Fruit fly (Drosophila melanogaster) whole organism, embryonic: ENCODE results near the gene CG14965.
A peak's percentile ranks its signal among the peaks of the same experiment; 100 is the strongest.

Experiments
- Atf6 ChIP-seq: fragments of 200-800 bp; sonication (Bioruptor generic); IDR thresholded peaks from 2 replicates; pipeline ENCODE4 v1.3.6; 2022; ENCODE audit warnings: missing biosample characterization, missing genetic modification characterization
- Blimp-1 ChIP-seq: fragments of 200-800 bp; sonication (Bioruptor generic); optimal IDR thresholded peaks from 3 replicates; lab custom pipeline; 2018; ENCODE audit warnings: missing biosample characterization, missing genetic modification characterization, mild to moderate bottlenecking, moderate library complexity, missing genetic modification reagents
- Bteb2 ChIP-seq: fragments of 200-800 bp; sonication (Bioruptor generic); optimal IDR thresholded peaks from 2 replicates; lab custom pipeline; 2016; ENCODE audit warnings: missing biosample characterization, missing genetic modification characterization
- CG10979 ChIP-seq: fragments of 200-800 bp; sonication (Bioruptor generic); optimal IDR thresholded peaks from 2 replicates; lab custom pipeline; 2018; ENCODE audit warnings: missing biosample characterization, mild to moderate bottlenecking, missing genetic modification characterization, moderate library complexity
- CG11504 ChIP-seq: fragments of 200-800 bp; sonication (Bioruptor generic); optimal IDR thresholded peaks from 3 replicates; lab custom pipeline; 2019; ENCODE audit warnings: missing biosample characterization, mild to moderate bottlenecking, missing genetic modification characterization, moderate library complexity
- CG14050 ChIP-seq: fragments of 200-800 bp; sonication (Bioruptor generic); IDR thresholded peaks from 3 replicates; pipeline ENCODE4 v1.3.6; 2022; ENCODE audit warnings: missing biosample characterization, missing genetic modification characterization
- CG14710 ChIP-seq: fragments of 200-800 bp; sonication (Bioruptor generic); optimal IDR thresholded peaks from 3 replicates; lab custom pipeline; 2019; ENCODE audit warnings: missing biosample characterization, mild to moderate bottlenecking, missing genetic modification characterization, moderate library complexity
- CG15073 ChIP-seq: fragments of 200-800 bp; sonication (Bioruptor generic); optimal IDR thresholded peaks from 2 replicates; lab custom pipeline; 2016; ENCODE audit warnings: missing biosample characterization, missing genetic modification characterization
- CG15601 ChIP-seq: fragments of 200-800 bp; sonication (Bioruptor generic); optimal IDR thresholded peaks from 3 replicates; lab custom pipeline; 2019; ENCODE audit warnings: missing biosample characterization, mild to moderate bottlenecking, missing genetic modification characterization, moderate library complexity
- CG1647 ChIP-seq: fragments of 200-800 bp; sonication (Bioruptor generic); optimal IDR thresholded peaks from 3 replicates; lab custom pipeline; 2016; ENCODE audit warnings: missing biosample characterization, missing genetic modification characterization
- CG17568 ChIP-seq: fragments of 200-800 bp; sonication (Bioruptor generic); optimal IDR thresholded peaks from 2 replicates; lab custom pipeline; 2018; ENCODE audit warnings: missing biosample characterization, mild to moderate bottlenecking, missing genetic modification characterization, moderate library complexity
- CG18011 ChIP-seq: fragments of 200-800 bp; sonication (Bioruptor generic); optimal IDR thresholded peaks from 2 replicates; lab custom pipeline; 2017; ENCODE audit warnings: missing biosample characterization, missing genetic modification characterization, mild to moderate bottlenecking, moderate library complexity, missing genotype
- CG2202 ChIP-seq: fragments of 200-800 bp; sonication (Bioruptor generic); optimal IDR thresholded peaks from 2 replicates; lab custom pipeline; 2018; ENCODE audit warnings: missing biosample characterization, mild to moderate bottlenecking, missing genetic modification characterization
- CG34422 ChIP-seq: fragments of 200-800 bp; sonication (Bioruptor generic); IDR thresholded peaks from 3 replicates; pipeline ENCODE4 v1.3.6; 2022; ENCODE audit warnings: missing biosample characterization, missing genetic modification characterization
- CG4730 ChIP-seq: fragments of 200-800 bp; sonication (Bioruptor generic); IDR thresholded peaks from 2 replicates; pipeline ENCODE4 v1.3.6; 2022; ENCODE audit warnings: missing biosample characterization, missing genetic modification characterization
- CG7963 ChIP-seq: fragments of 200-800 bp; sonication (Bioruptor generic); IDR thresholded peaks from 3 replicates; pipeline ENCODE4 v1.3.6; 2022; ENCODE audit warnings: missing biosample characterization, missing genetic modification characterization; ENCODE audit not compliant: partially characterized antibody
- CG8388 ChIP-seq: fragments of 200-800 bp; sonication (Bioruptor generic); optimal IDR thresholded peaks from 2 replicates; lab custom pipeline; 2019; ENCODE audit warnings: missing biosample characterization, mild to moderate bottlenecking, missing genetic modification characterization, moderate library complexity
- CG9437 ChIP-seq: fragments of 200-800 bp; sonication (Bioruptor generic); optimal IDR thresholded peaks from 2 replicates; lab custom pipeline; 2018; ENCODE audit warnings: missing biosample characterization, mild to moderate bottlenecking, missing genetic modification characterization
- ERR ChIP-seq: fragments of 200-800 bp; sonication (Bioruptor generic); optimal IDR thresholded peaks from 2 replicates; lab custom pipeline; 2016; ENCODE audit warnings: missing biosample characterization, missing genetic modification characterization
- GATAe ChIP-seq: fragments of 200-800 bp; sonication (Bioruptor generic); conservative IDR thresholded peaks from 2 replicates; pipeline ENCODE4 v1.3.6; 2022; ENCODE audit warnings: missing biosample characterization, missing genetic modification characterization
- HHEX ChIP-seq: fragments of 200-800 bp; sonication (Bioruptor generic); optimal IDR thresholded peaks from 3 replicates; lab custom pipeline; 2017; ENCODE audit warnings: missing biosample characterization, mild to moderate bottlenecking, missing genetic modification characterization, missing genetic modification reagents
- MESR4 ChIP-seq: fragments of 200-800 bp; sonication (Bioruptor generic); optimal IDR thresholded peaks from 2 replicates; lab custom pipeline; 2018; ENCODE audit warnings: missing biosample characterization, mild to moderate bottlenecking, missing genetic modification characterization, moderate library complexity
- Med ChIP-seq: fragments of 200-800 bp; sonication (Bioruptor generic); peaks from one replicate; lab custom pipeline; 2016; ENCODE audit warnings: missing biosample characterization, missing genetic modification characterization, mild to moderate bottlenecking, inconsistent platforms, moderate library complexity
- Neu2 ChIP-seq: fragments of 200-800 bp; sonication (Bioruptor generic); optimal IDR thresholded peaks from 3 replicates; lab custom pipeline; 2016; ENCODE audit warnings: missing biosample characterization, missing genetic modification characterization, borderline replicate concordance
- aop ChIP-seq: fragments of 200-800 bp; sonication (Bioruptor generic); IDR thresholded peaks from 2 replicates; pipeline ENCODE4 v1.3.6; 2022; ENCODE audit warnings: missing biosample characterization, missing genetic modification characterization
- bigmax ChIP-seq: fragments of 200-800 bp; sonication (Bioruptor generic); optimal IDR thresholded peaks from 2 replicates; lab custom pipeline; 2018; ENCODE audit warnings: missing biosample characterization, mild to moderate bottlenecking, missing genetic modification characterization
- bowl ChIP-seq: fragments of 200-800 bp; sonication (Bioruptor generic); IDR thresholded peaks from 2 replicates; pipeline ENCODE4 v1.3.6; 2022; ENCODE audit warnings: missing biosample characterization, missing genetic modification characterization
- cas ChIP-seq: fragments of 200-800 bp; sonication (Bioruptor generic); IDR thresholded peaks from 2 replicates; pipeline ENCODE4 v1.3.6; 2022; ENCODE audit warnings: missing biosample characterization, missing genetic modification characterization
- dmrt11E ChIP-seq: fragments of 200-800 bp; sonication (Bioruptor generic); optimal IDR thresholded peaks from 3 replicates; lab custom pipeline; 2018; ENCODE audit warnings: missing biosample characterization, mild to moderate bottlenecking, missing genetic modification characterization, moderate library complexity
- dpn ChIP-seq, 2 experiments: fragments of 200-800 bp; sonication (Bioruptor generic); optimal IDR thresholded peaks; 3 replicates each; lab custom pipeline; 2016; ENCODE audit warnings: missing biosample characterization in 2 of 2, missing genetic modification characterization in 2 of 2
- en ChIP-seq: fragments of 200-800 bp; sonication (Bioruptor generic); optimal IDR thresholded peaks from 2 replicates; lab custom pipeline; 2016; ENCODE audit warnings: missing biosample characterization, missing genetic modification characterization
- fd64A ChIP-seq: fragments of 200-800 bp; sonication (Bioruptor generic); optimal IDR thresholded peaks from 3 replicates; lab custom pipeline; 2018; ENCODE audit warnings: missing biosample characterization, mild to moderate bottlenecking, missing genetic modification characterization
- ftz-f1 ChIP-seq: fragments of 200-800 bp; sonication (Bioruptor generic); optimal IDR thresholded peaks from 2 replicates; lab custom pipeline; 2016; ENCODE audit warnings: missing biosample characterization, missing genetic modification characterization
- gfzf ChIP-seq: fragments of 200-800 bp; sonication (Bioruptor generic); optimal IDR thresholded peaks from 2 replicates; lab custom pipeline; 2016; ENCODE audit warnings: missing biosample characterization, mild to moderate bottlenecking, missing genetic modification characterization, moderate library complexity
- hkb ChIP-seq, 2 experiments: fragments of 200-800 bp in 1 of 2; fragments of >200 bp in 1 of 2; sonication (Bioruptor generic) in 1 of 2; IDR thresholded peaks in 1 of 2; optimal IDR thresholded peaks in 1 of 2; 2 replicates each; pipeline versions ENCODE4 v1.3.6 to Lab custom; 2017 to 2022; ENCODE audit warnings: missing biosample characterization in 1 of 2, missing genetic modification characterization in 1 of 2
- inv ChIP-seq: fragments of 200-800 bp; sonication (Bioruptor generic); IDR thresholded peaks from 2 replicates; pipeline ENCODE4 v1.3.6; 2022; ENCODE audit warnings: missing biosample characterization, missing genetic modification characterization; ENCODE audit not compliant: partially characterized antibody
- lilli ChIP-seq: fragments of 200-800 bp; sonication (Bioruptor generic); optimal IDR thresholded peaks from 3 replicates; lab custom pipeline; 2016; ENCODE audit warnings: missing biosample characterization, missing genetic modification characterization
- luna ChIP-seq: fragments of 200-800 bp; sonication (Bioruptor generic); optimal IDR thresholded peaks from 2 replicates; lab custom pipeline; 2016; ENCODE audit warnings: missing biosample characterization, missing genetic modification characterization
- org-1 ChIP-seq: fragments of 200-800 bp; sonication (Bioruptor generic); optimal IDR thresholded peaks from 2 replicates; lab custom pipeline; 2017; ENCODE audit warnings: missing biosample characterization, missing genetic modification characterization
- pfk ChIP-seq: fragments of 200-800 bp; sonication (Bioruptor generic); optimal IDR thresholded peaks from 2 replicates; lab custom pipeline; 2018; ENCODE audit warnings: missing biosample characterization, mild to moderate bottlenecking, missing genetic modification characterization, moderate library complexity
- rib ChIP-seq: fragments of 200-800 bp; sonication (Bioruptor generic); IDR thresholded peaks from 2 replicates; pipeline ENCODE4 v1.3.6; 2022; ENCODE audit warnings: missing biosample characterization, missing genetic modification characterization
- row ChIP-seq: fragments of 200-800 bp; sonication (Bioruptor generic); IDR thresholded peaks from 3 replicates; pipeline ENCODE4 v1.3.6; 2022; ENCODE audit warnings: missing biosample characterization, missing genetic modification characterization
- seq ChIP-seq: fragments of 200-800 bp; sonication (Bioruptor generic); IDR thresholded peaks from 2 replicates; pipeline ENCODE4 v1.3.6; 2022; ENCODE audit warnings: missing biosample characterization, missing genetic modification characterization
- slp2 ChIP-seq: fragments of 200-800 bp; sonication (Bioruptor generic); optimal IDR thresholded peaks from 2 replicates; lab custom pipeline; 2016; ENCODE audit warnings: missing biosample characterization, missing genetic modification characterization
- ssp ChIP-seq: fragments of 200-800 bp; sonication (Bioruptor generic); IDR thresholded peaks from 2 replicates; pipeline ENCODE4 v1.3.6; 2022; ENCODE audit warnings: missing biosample characterization, missing genetic modification characterization
- tap ChIP-seq: fragments of 200-800 bp; optimal IDR thresholded peaks from 3 replicates; lab custom pipeline; 2019; ENCODE audit warnings: missing biosample characterization, mild to moderate bottlenecking, missing genetic modification characterization, moderate library complexity
- tio ChIP-seq: fragments of 200-800 bp; sonication (Bioruptor generic); optimal IDR thresholded peaks from 2 replicates; lab custom pipeline; 2017; ENCODE audit warnings: missing biosample characterization, missing genetic modification characterization, inconsistent platforms
- trem ChIP-seq: fragments of 200-800 bp; optimal IDR thresholded peaks from 3 replicates; lab custom pipeline; 2019; ENCODE audit warnings: missing biosample characterization, mild to moderate bottlenecking, missing genetic modification characterization, moderate library complexity
- wek ChIP-seq: fragments of 200-800 bp; sonication (Bioruptor generic); optimal IDR thresholded peaks from 3 replicates; lab custom pipeline; 2018; ENCODE audit warnings: missing biosample characterization, mild to moderate bottlenecking, missing genetic modification characterization, moderate library complexity

Gene CG14965

dm6 chr3L:3178530-3179096 lies 13.7 kb downstream of the CG14965 start, which contains the start of the genes MnM and Girdin:
MnM (minus strand) TSS chr3L:3178580.
Girdin (plus strand) TSS chr3L:3178930.
- no peak for TF ChIP-seq wek
- TF ChIP-seq lilli (GFP tag; lab: Kevin White, UChicago): peak; percentile 87
- no peak for TF ChIP-seq CG2202
- peak; percentile 69 for TF ChIP-seq Bteb2 (GFP tag; lab: Kevin White, UChicago)
- no peak for TF ChIP-seq pfk (GFP tag; lab: Kevin White, UChicago)
- TF ChIP-seq hkb (optimal IDR thresholded peaks at IDR 0.05; lab: Kevin White, UChicago): peak; percentile 89
- no peak for TF ChIP-seq hkb (GFP tag; IDR thresholded peaks at IDR 0.05; lab: Robert Waterston, UW)
- TF ChIP-seq Neu2 (GFP tag; lab: Kevin White, UChicago): peak; percentile 50
- no peak for TF ChIP-seq CG34422 (GFP tag; lab: Robert Waterston, UW)
- TF ChIP-seq dpn (GFP tag; optimal IDR thresholded peaks at IDR 0.05; lab: Kevin White, UChicago): peak; percentile 77 to 83
- TF ChIP-seq CG1647 (GFP tag; lab: Kevin White, UChicago): peak; percentile 23
- TF ChIP-seq Blimp-1 (GFP tag; lab: Kevin White, UChicago): no peak
- 0 out of 2 replicates have a peak, but pooled peaks have one; percentile 11 for TF ChIP-seq CG4730 (GFP tag; lab: Robert Waterston, UW)
- TF ChIP-seq inv (GFP tag; lab: Robert Waterston, UW): peak; percentile 87
- TF ChIP-seq CG14710 (tag; lab: Kevin White, UChicago): peak; percentile 75
- peak; percentile 92 for TF ChIP-seq row (GFP tag; lab: Robert Waterston, UW)
- no peak for TF ChIP-seq CG15601 (tag; lab: Kevin White, UChicago)
- no peak for TF ChIP-seq CG9437
- TF ChIP-seq en (GFP tag; lab: Kevin White, UChicago): no peak
- TF ChIP-seq CG7963 (GFP tag; lab: Robert Waterston, UW): 0 out of 3 replicates have a peak, but pooled peaks have one; percentile 43
- TF ChIP-seq tio: no peak
- TF ChIP-seq CG14050 (GFP tag; lab: Robert Waterston, UW): no peak
- peak; percentile 65 for TF ChIP-seq CG18011 (GFP tag; lab: Kevin White, UChicago)
- TF ChIP-seq org-1 (GFP tag; lab: Kevin White, UChicago): peak; percentile 12
- TF ChIP-seq CG10979: peak; percentile 36
- peak; percentile 55 for TF ChIP-seq ERR (GFP tag; lab: Kevin White, UChicago)
- TF ChIP-seq CG8388 (GFP tag; lab: Kevin White, UChicago): no peak
- TF ChIP-seq GATAe (GFP tag; lab: Robert Waterston, UW): no peak
- TF ChIP-seq HHEX (GFP tag; lab: Kevin White, UChicago): no peak
- TF ChIP-seq cas (GFP tag; lab: Robert Waterston, UW): 0 out of 2 replicates have a peak, but pooled peaks have one; percentile 19
- peak; percentile 94 for TF ChIP-seq Med
- TF ChIP-seq gfzf (GFP tag; lab: Kevin White, UChicago): peak; percentile 34
- TF ChIP-seq bigmax (GFP tag; lab: Kevin White, UChicago): no peak
- TF ChIP-seq slp2: peak; percentile 51
- TF ChIP-seq Atf6: no peak; the same call in 1 of the 2 replicates
- no peak for TF ChIP-seq CG15073
- no peak for TF ChIP-seq CG11504 (tag; lab: Kevin White, UChicago)
- peak; percentile 3 for TF ChIP-seq luna (GFP tag; lab: Kevin White, UChicago)
- peak; percentile 38 for TF ChIP-seq dmrt11E (tag; lab: Kevin White, UChicago)
- no peak for TF ChIP-seq tap (tag; lab: Kevin White, UChicago)
- no peak for TF ChIP-seq ftz-f1 (GFP tag; lab: Kevin White, UChicago)
- TF ChIP-seq bowl (GFP tag; lab: Robert Waterston, UW): no peak
- no peak for TF ChIP-seq CG17568 (GFP tag; lab: Kevin White, UChicago)
- no peak for TF ChIP-seq seq (GFP tag; lab: Robert Waterston, UW)
- peak; percentile 91 for TF ChIP-seq trem (tag; lab: Kevin White, UChicago)
- peak; percentile 63 for TF ChIP-seq MESR4 (GFP tag; lab: Kevin White, UChicago)
- no peak for TF ChIP-seq aop (GFP tag; lab: Robert Waterston, UW)
- no peak for TF ChIP-seq fd64A
- TF ChIP-seq rib: no peak
- TF ChIP-seq ssp (GFP tag; lab: Robert Waterston, UW): peak; percentile 66
